Worm (Caenorhabditis elegans) whole organism, late embryonic: ENCODE results near the gene ent-3.
"Not testable (repeated sequence)": the region's sequence is repeated elsewhere in the genome, so short reads cannot be mapped to it uniquely, and the experiment has no call there.

ENCODE experiments used
- C08G9.2 ChIP-seq: sonication (generic microtip); optimal IDR thresholded peaks from 2 replicates; lab custom pipeline; 2016; ENCODE audit warnings: mild to moderate bottlenecking, missing genetic modification characterization, moderate library complexity, missing compliant biosample characterization
- F13H6.1 ChIP-seq: sonication (generic microtip); optimal IDR thresholded peaks from 2 replicates; lab custom pipeline; 2016; ENCODE audit warnings: missing genetic modification characterization, missing compliant biosample characterization
- K02D7.2 ChIP-seq: sonication (generic microtip); optimal IDR thresholded peaks from 2 replicates; lab custom pipeline; 2017; ENCODE audit warnings: mild to moderate bottlenecking, missing genetic modification characterization, missing compliant biosample characterization
- T23F11.4 ChIP-seq: fragments of 200-800 bp; sonication (Bioruptor generic); optimal IDR thresholded peaks from 2 replicates; lab custom pipeline; 2018; ENCODE audit warnings: mild to moderate bottlenecking, missing genetic modification characterization, missing compliant biosample characterization
- ama-1 ChIP-seq: fragments of 150-350 bp; optimal IDR thresholded peaks from 2 replicates; lab custom pipeline; 2014
- ceh-14 ChIP-seq: sonication (generic microtip); optimal IDR thresholded peaks from 2 replicates; lab custom pipeline; 2016; ENCODE audit warnings: missing genotype, missing genetic modification characterization, missing compliant biosample characterization
- ceh-18 ChIP-seq: sonication (generic microtip); optimal IDR thresholded peaks from 2 replicates; lab custom pipeline; 2016; ENCODE audit warnings: missing genetic modification characterization, missing compliant biosample characterization
- ceh-31 ChIP-seq: sonication (generic microtip); optimal IDR thresholded peaks from 2 replicates; lab custom pipeline; 2016; ENCODE audit warnings: missing genetic modification characterization, missing compliant biosample characterization
- ceh-34 ChIP-seq: sonication (generic microtip); optimal IDR thresholded peaks from 2 replicates; lab custom pipeline; 2016; ENCODE audit warnings: mild to moderate bottlenecking, missing genetic modification characterization, missing compliant biosample characterization
- ceh-45 ChIP-seq: fragments of 200-800 bp; sonication (Bioruptor generic); IDR thresholded peaks from 2 replicates; pipeline ENCODE4 v1.3.6; 2022; ENCODE audit warnings: missing genetic modification reagents, missing genetic modification characterization, missing compliant biosample characterization
- ceh-6 ChIP-seq: fragments of 200-800 bp; sonication (Bioruptor generic); optimal IDR thresholded peaks from 2 replicates; lab custom pipeline; 2018; ENCODE audit warnings: mild to moderate bottlenecking, missing genetic modification characterization, missing compliant biosample characterization
- elt-2 ChIP-seq: sonication (generic microtip); optimal IDR thresholded peaks from 2 replicates; lab custom pipeline; 2016; ENCODE audit warnings: missing genetic modification reagents, missing genetic modification characterization, missing compliant biosample characterization
- eyg-1 ChIP-seq: sonication (generic microtip); optimal IDR thresholded peaks from 2 replicates; lab custom pipeline; 2016; ENCODE audit warnings: missing genotype, missing genetic modification characterization, missing compliant biosample characterization
- fax-1 ChIP-seq: sonication (generic microtip); optimal IDR thresholded peaks from 2 replicates; lab custom pipeline; 2016; ENCODE audit warnings: missing genotype, missing genetic modification characterization, missing compliant biosample characterization
- hlh-8 ChIP-seq: sonication (generic microtip); optimal IDR thresholded peaks from 2 replicates; lab custom pipeline; 2016; ENCODE audit warnings: missing genotype, missing genetic modification characterization, missing compliant biosample characterization
- lim-6 ChIP-seq: sonication (generic microtip); optimal IDR thresholded peaks from 2 replicates; lab custom pipeline; 2016; ENCODE audit warnings: missing genetic modification characterization, missing compliant biosample characterization
- lin-11 ChIP-seq: fragments of 200-800 bp; sonication (Bioruptor generic); optimal IDR thresholded peaks from 2 replicates; lab custom pipeline; 2018; ENCODE audit warnings: mild to moderate bottlenecking, missing genetic modification characterization, missing compliant biosample characterization
- madf-2 ChIP-seq: sonication (generic microtip); optimal IDR thresholded peaks from 2 replicates; lab custom pipeline; 2017; ENCODE audit warnings: missing genetic modification characterization, missing compliant biosample characterization
- nfya-1 ChIP-seq: sonication (generic microtip); optimal IDR thresholded peaks from 2 replicates; lab custom pipeline; 2017; ENCODE audit warnings: missing genetic modification characterization, mild to moderate bottlenecking, missing compliant biosample characterization, antibody characterized with exemption, moderate library complexity
- odd-2 ChIP-seq: sonication (generic microtip); optimal IDR thresholded peaks from 2 replicates; lab custom pipeline; 2017; ENCODE audit warnings: antibody characterized with exemption, mild to moderate bottlenecking, missing genetic modification characterization, missing compliant biosample characterization
- pag-3 ChIP-seq: sonication (generic microtip); optimal IDR thresholded peaks from 2 replicates; lab custom pipeline; 2016; ENCODE audit warnings: missing compliant biosample characterization, missing genetic modification characterization, borderline replicate concordance
- pax-1 ChIP-seq: fragments of 150-350 bp; optimal IDR thresholded peaks from 2 replicates; lab custom pipeline; 2014; ENCODE audit warnings: missing biosample characterization, missing genetic modification characterization
- pha-2 ChIP-seq: sonication (generic microtip); optimal IDR thresholded peaks from 2 replicates; lab custom pipeline; 2017; ENCODE audit warnings: mild to moderate bottlenecking, missing genetic modification characterization, missing compliant biosample characterization
- ref-2 ChIP-seq: sonication (generic microtip); optimal IDR thresholded peaks from 2 replicates; lab custom pipeline; 2016; ENCODE audit warnings: missing genetic modification characterization, missing compliant biosample characterization
- sdc-2 ChIP-seq: sonication (generic microtip); optimal IDR thresholded peaks from 2 replicates; lab custom pipeline; 2016; ENCODE audit warnings: missing genotype, missing genetic modification characterization, missing compliant biosample characterization
- sox-4 ChIP-seq: sonication (generic microtip); optimal IDR thresholded peaks from 2 replicates; lab custom pipeline; 2017; ENCODE audit warnings: mild to moderate bottlenecking, missing genetic modification characterization, inconsistent platforms, missing compliant biosample characterization
- syd-9 ChIP-seq: sonication (generic microtip); optimal IDR thresholded peaks from 2 replicates; lab custom pipeline; 2016; ENCODE audit warnings: mild to moderate bottlenecking, missing genetic modification characterization, moderate library complexity, missing compliant biosample characterization
- tbx-2 ChIP-seq: sonication (generic microtip); optimal IDR thresholded peaks from 2 replicates; lab custom pipeline; 2016; ENCODE audit warnings: missing genetic modification characterization, missing compliant biosample characterization
- tbx-7 ChIP-seq: sonication (generic microtip); optimal IDR thresholded peaks from 2 replicates; lab custom pipeline; 2016; ENCODE audit warnings: missing genotype, missing genetic modification characterization, missing compliant biosample characterization
- ttx-3 ChIP-seq: sonication (generic microtip); optimal IDR thresholded peaks from 2 replicates; lab custom pipeline; 2016; ENCODE audit warnings: missing genetic modification reagents, missing genetic modification characterization, missing compliant biosample characterization
- unc-3 ChIP-seq, 2 experiments: fragments of 200-800 bp in 1 of 2; sonication (Bioruptor generic) in 1 of 2; sonication (generic microtip) in 1 of 2; conservative IDR thresholded peaks in 1 of 2; optimal IDR thresholded peaks in 1 of 2; 2 replicates each; pipeline versions ENCODE4 v1.3.6 to Lab custom; 2016 to 2022; ENCODE audit warnings: missing compliant biosample characterization in 2 of 2, missing genetic modification characterization in 2 of 2, missing genetic modification reagents in 1 of 2
- unc-55 ChIP-seq: sonication (generic microtip); optimal IDR thresholded peaks from 2 replicates; lab custom pipeline; 2017; ENCODE audit warnings: missing biosample characterization, missing genetic modification reagents, missing genetic modification characterization
- ztf-16 ChIP-seq: sonication (generic microtip); optimal IDR thresholded peaks from 2 replicates; lab custom pipeline; 2017; ENCODE audit warnings: missing genetic modification characterization, missing compliant biosample characterization

The ent-3 gene

DNA sequence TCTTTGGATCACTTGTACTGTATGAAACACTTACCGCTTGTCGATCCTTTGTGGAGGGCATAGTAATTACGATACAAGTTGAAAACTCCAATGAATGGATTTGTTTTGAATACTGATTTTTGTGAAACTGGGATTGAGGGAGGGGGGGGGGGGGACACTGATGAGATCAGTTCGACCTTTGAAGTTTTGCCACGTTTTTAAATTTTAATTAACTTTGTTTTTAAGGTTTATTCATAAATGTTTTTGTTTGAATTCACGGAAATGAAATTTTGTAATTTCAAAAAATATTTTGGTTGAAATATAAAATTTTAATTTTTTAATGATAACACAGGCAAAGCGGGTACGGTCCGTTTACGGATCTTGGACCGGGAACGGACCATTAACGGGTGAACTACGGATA lies at the start of gene ent-3:
TSS of gene ent-3 (minus strand) at position 101 of the 400 bp plus-strand sequence.
- no peak for TF ChIP-seq ttx-3
- no peak for TF ChIP-seq ceh-6 (GFP tag; lab: Kevin White, UChicago)
- no peak for TF ChIP-seq ceh-18
- no peak for TF ChIP-seq ztf-16 (tag; lab: Kevin White, UChicago)
- TF ChIP-seq madf-2 (tag; lab: Kevin White, UChicago) = no peak
- no peak for TF ChIP-seq ceh-34 (tag; lab: Kevin White, UChicago)
- no peak for TF ChIP-seq nfya-1 (tag; lab: Kevin White, UChicago)
- no peak for TF ChIP-seq tbx-2 (tag; lab: Kevin White, UChicago)
- TF ChIP-seq elt-2 = no peak
- TF ChIP-seq T23F11.4 = no peak
- TF ChIP-seq pax-1 = no peak
- TF ChIP-seq lim-6 = no peak
- TF ChIP-seq F13H6.1 = no peak
- TF ChIP-seq pha-2 = no peak
- no peak for TF ChIP-seq ceh-14 (tag; lab: Kevin White, UChicago)
- TF ChIP-seq sdc-2 = no peak

DNA sequence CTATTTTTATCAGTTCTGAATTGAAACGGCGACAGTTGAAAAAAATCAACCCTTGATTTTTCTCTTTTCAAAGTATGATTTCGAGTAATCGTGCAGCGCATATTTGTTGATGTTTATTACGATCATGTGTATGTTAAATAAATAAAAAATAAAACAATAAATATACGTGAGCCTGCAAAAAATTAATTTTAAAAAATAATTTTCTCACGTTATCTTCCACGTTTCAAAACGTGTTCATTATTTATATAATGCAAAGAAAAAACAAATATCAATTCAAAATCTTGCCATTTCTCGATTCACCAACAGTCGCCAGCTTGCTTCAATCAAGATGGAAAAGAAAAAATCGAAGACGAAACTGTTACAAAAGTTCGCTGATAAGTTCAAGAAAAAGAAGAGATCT lies 47.4 kb upstream of the ent-3 start, which contains the start of gene F40G12.10:
TSS of gene F40G12.10 (plus strand) at position 301 of the 400 bp plus-strand sequence.
- TF ChIP-seq ceh-45 (GFP tag; lab: Robert Waterston, UW) = no peak
- TF ChIP-seq ceh-6 (GFP tag; lab: Kevin White, UChicago) = no peak
- no peak for TF ChIP-seq tbx-7 (tag; lab: Kevin White, UChicago)
- TF ChIP-seq tbx-2 (tag; lab: Kevin White, UChicago) = no peak

DNA sequence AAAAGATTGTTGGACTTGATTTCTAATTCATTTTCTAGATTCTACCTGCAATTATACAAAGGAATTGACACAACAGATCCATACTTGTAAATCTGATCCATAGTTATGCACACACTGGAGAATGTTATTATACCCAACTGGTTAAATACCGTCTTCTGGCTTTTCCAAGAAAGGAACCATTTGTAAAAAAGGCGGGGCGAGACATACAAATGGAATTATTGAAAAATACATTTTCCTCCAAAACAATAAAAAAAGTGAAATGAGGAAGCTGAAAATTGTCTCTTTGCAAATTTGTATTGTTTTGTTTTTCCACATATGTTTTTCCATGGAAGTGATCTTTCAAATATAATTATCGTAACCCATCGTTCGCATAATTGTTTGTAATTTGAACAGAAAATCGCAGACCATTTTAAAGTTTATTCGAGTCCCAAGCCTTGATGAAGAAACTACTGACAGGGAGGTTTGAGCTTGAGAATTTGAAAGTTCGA lies 46.4 kb upstream of the ent-3 start, which contains the start of the genes srt-74 and F40G12.9:
TSS of gene srt-74 (minus strand) at position 101 of the 488 bp plus-strand sequence.
TSS of gene F40G12.9 (plus strand) at position 438 of the 488 bp plus-strand sequence.
- TF ChIP-seq ama-1 (lab: Kevin White, UChicago) (no peak), tbx-2 (tag; lab: Kevin White, UChicago) (no peak), pag-3 (tag; lab: Kevin White, UChicago) (no peak)

DNA sequence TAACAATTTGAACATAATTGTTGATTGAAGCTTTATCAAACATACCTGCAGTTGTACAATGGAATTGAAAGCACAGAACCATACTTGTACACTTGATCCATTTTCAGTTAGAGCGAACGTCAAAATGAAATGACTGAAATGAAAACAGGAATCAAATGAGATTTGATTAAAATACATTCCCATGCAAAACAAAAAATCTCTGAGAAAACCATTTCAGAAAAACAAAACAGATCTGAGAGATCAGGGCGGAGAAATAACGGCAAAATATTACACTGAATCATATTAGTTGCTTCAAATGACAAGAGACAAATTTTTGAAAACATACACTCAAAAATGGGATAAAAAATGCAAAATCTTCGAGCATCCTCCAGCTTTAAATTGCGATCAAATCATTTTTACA lies 43.9 kb upstream of the ent-3 start, which contains the start of gene srt-33:
TSS of gene srt-33 (minus strand) at position 101 of the 400 bp plus-strand sequence.
- TF ChIP-seq sox-4 (tag; lab: Kevin White, UChicago) = no peak

DNA sequence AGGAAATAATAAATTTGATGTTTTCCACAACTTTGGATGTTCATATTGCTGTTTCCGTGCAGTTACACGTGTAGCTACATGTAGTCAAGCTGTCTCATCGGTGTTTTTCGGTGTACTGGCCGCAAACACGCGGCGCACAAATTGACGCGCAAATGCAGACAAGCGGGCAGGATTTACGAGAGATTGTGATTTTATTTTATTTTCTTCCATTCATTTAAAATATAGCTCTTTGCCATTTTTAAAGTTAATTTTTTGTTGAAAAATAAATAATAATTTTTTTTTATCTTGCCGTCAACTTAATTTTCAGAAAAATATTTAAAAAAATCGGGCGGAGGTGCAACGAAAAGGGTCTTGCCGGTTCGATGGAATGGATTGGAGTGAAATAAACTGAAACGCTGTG lies 38.4 kb upstream of the ent-3 start, which contains the start of gene F40G12.7:
TSS of gene F40G12.7 (plus strand) at position 301 of the 400 bp plus-strand sequence.
- not testable (repeated sequence) for TF ChIP-seq F13H6.1; syd-9 (tag; lab: Kevin White, UChicago); ref-2 (tag; lab: Kevin White, UChicago)

DNA sequence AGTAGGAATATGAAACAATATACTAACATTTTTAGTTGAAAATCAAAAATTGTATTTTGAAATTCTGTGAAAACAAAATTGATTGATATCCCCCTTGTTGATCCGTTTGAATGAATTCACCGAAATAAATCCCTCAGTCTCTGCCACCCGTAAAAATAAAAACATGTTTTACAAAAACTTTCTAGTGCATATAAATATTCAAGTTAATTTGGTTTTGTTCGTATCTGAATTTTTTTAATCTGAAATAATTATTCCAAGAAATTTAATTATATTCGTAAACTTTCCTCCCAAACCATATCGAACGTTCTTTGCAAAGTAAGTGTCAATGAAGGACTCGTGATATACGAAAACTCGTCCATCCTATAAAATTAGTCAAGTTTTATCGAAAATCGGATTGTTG lies 37.2 kb upstream of the ent-3 start, which contains the start of gene F40G12.6:
TSS of gene F40G12.6 (minus strand) at position 101 of the 400 bp plus-strand sequence.
- TF ChIP-seq C08G9.2 (tag; lab: Kevin White, UChicago) (no peak), unc-3 (GFP tag; conservative IDR thresholded peaks at IDR 0.05; lab: Robert Waterston, UW) (no peak), unc-3 (tag; optimal IDR thresholded peaks at IDR 0.05; lab: Kevin White, UChicago) (no peak), unc-55 (no peak), ceh-31 (tag; lab: Kevin White, UChicago) (no peak), pag-3 (tag; lab: Kevin White, UChicago) (no peak), pax-1 (no peak), fax-1 (tag; lab: Kevin White, UChicago) (no peak), eyg-1 (tag; lab: Kevin White, UChicago) (no peak), hlh-8 (tag; lab: Kevin White, UChicago) (no peak), lin-11 (tag; lab: Kevin White, UChicago) (no peak), ceh-34 (tag; lab: Kevin White, UChicago) (no peak), odd-2 (tag; lab: Kevin White, UChicago) (no peak), K02D7.2 (tag; lab: Kevin White, UChicago) (no peak)
